Worm (Caenorhabditis elegans) whole organism, young adult: ENCODE data around the gene R02D5.3.

Experiments
- B0035.1 ChIP-seq: sonication (generic microtip); optimal IDR thresholded peaks from 2 replicates; lab custom pipeline; 2016; ENCODE audit warnings: missing genetic modification characterization, mild to moderate bottlenecking, missing compliant biosample characterization, missing genotype, missing genetic modification reagents
- B0261.1 ChIP-seq: sonication (generic microtip); optimal IDR thresholded peaks from 2 replicates; lab custom pipeline; 2016; ENCODE audit warnings: mild to moderate bottlenecking, missing genetic modification characterization, moderate library complexity, missing compliant biosample characterization
- B0336.3 ChIP-seq: fragments of 200-800 bp; sonication (Bioruptor generic); IDR thresholded peaks from 2 replicates; pipeline ENCODE4 v1.3.6; 2022; ENCODE audit warnings: missing genetic modification characterization, missing compliant biosample characterization
- F10E7.11 ChIP-seq: sonication (generic microtip); optimal IDR thresholded peaks from 2 replicates; lab custom pipeline; 2017; ENCODE audit warnings: mild to moderate bottlenecking, missing genetic modification characterization, moderate library complexity, missing compliant biosample characterization
- K12H6.12 ChIP-seq: fragments of 200-800 bp; sonication (Bioruptor generic); optimal IDR thresholded peaks from 2 replicates; lab custom pipeline; 2018; ENCODE audit warnings: mild to moderate bottlenecking, missing genetic modification characterization, missing compliant biosample characterization
- Y56A3A.18 ChIP-seq: fragments of 200-800 bp; sonication (Bioruptor generic); IDR thresholded peaks from 2 replicates; pipeline ENCODE4 v1.3.6; 2022; ENCODE audit warnings: missing genetic modification reagents, missing genetic modification characterization, missing compliant biosample characterization
- Y67H2A.10 ChIP-seq: fragments of 200-800 bp; sonication (Bioruptor generic); conservative IDR thresholded peaks from 2 replicates; pipeline ENCODE4 v1.3.6; 2022; ENCODE audit warnings: missing genetic modification reagents, missing genetic modification characterization, missing compliant biosample characterization
- Y95B8A.8 ChIP-seq: fragments of 200-800 bp; sonication (Bioruptor generic); IDR thresholded peaks from 2 replicates; pipeline ENCODE4 v1.3.6; 2022; ENCODE audit warnings: missing genetic modification reagents, missing genetic modification characterization, missing compliant biosample characterization
- ama-1 ChIP-seq, 3 experiments: fragments of 150-350 bp in 1 of 3; sonication (generic microtip) in 2 of 3; optimal IDR thresholded peaks; 2 replicates each; lab custom pipeline; 2014 to 2018; ENCODE audit warnings: missing biosample characterization in 2 of 3, missing genetic modification characterization in 2 of 3, missing genetic modification reagents in 2 of 3
- athp-1 ChIP-seq: sonication (generic microtip); optimal IDR thresholded peaks from 2 replicates; lab custom pipeline; 2017; ENCODE audit warnings: mild to moderate bottlenecking, missing genetic modification characterization, missing compliant biosample characterization
- attf-6 ChIP-seq: fragments of 200-800 bp; sonication (Bioruptor generic); IDR thresholded peaks from 2 replicates; pipeline ENCODE4 v1.3.6; 2022; ENCODE audit warnings: missing genetic modification reagents, missing genetic modification characterization, missing compliant biosample characterization
- cebp-1 ChIP-seq, 2 experiments: fragments of 200-800 bp in 1 of 2; sonication (Bioruptor generic) in 1 of 2; sonication (generic microtip) in 1 of 2; IDR thresholded peaks in 1 of 2; optimal IDR thresholded peaks in 1 of 2; 2 replicates each; pipeline versions ENCODE4 v1.3.6 to Lab custom; 2017 to 2022; ENCODE audit warnings: missing compliant biosample characterization in 2 of 2, missing genetic modification characterization in 2 of 2, mild to moderate bottlenecking in 1 of 2, missing genetic modification reagents in 1 of 2, moderate library complexity in 1 of 2
- ceh-27 ChIP-seq: fragments of 200-800 bp; sonication (Bioruptor generic); optimal IDR thresholded peaks from 2 replicates; lab custom pipeline; 2018; ENCODE audit warnings: mild to moderate bottlenecking, missing genetic modification characterization, moderate library complexity, missing compliant biosample characterization
- dpff-1 ChIP-seq: sonication (generic microtip); optimal IDR thresholded peaks from 2 replicates; lab custom pipeline; 2017; ENCODE audit warnings: mild to moderate bottlenecking, missing genetic modification characterization, missing compliant biosample characterization
- dpl-1 ChIP-seq: fragments of 150-350 bp; optimal IDR thresholded peaks from 2 replicates; lab custom pipeline; 2014; ENCODE audit warnings: missing biosample characterization, missing genetic modification reagents, missing genetic modification characterization
- fkh-3 ChIP-seq: sonication (generic microtip); optimal IDR thresholded peaks from 2 replicates; lab custom pipeline; 2016; ENCODE audit warnings: mild to moderate bottlenecking, missing genetic modification characterization, missing compliant biosample characterization
- gei-17 ChIP-seq: fragments of 200-800 bp; sonication (Bioruptor generic); optimal IDR thresholded peaks from 2 replicates; lab custom pipeline; 2018; ENCODE audit warnings: mild to moderate bottlenecking, missing genetic modification characterization, missing compliant biosample characterization
- hmg-1.2 ChIP-seq: fragments of 200-800 bp; sonication (Bioruptor generic); IDR thresholded peaks from 2 replicates; pipeline ENCODE4 v1.3.6; 2022; ENCODE audit warnings: missing genetic modification reagents, missing genetic modification characterization, missing compliant biosample characterization
- hsf-1 ChIP-seq: fragments of 200-800 bp; sonication (Bioruptor generic); IDR thresholded peaks from 2 replicates; pipeline ENCODE4 v1.3.6; 2022; ENCODE audit warnings: missing genetic modification reagents, missing genetic modification characterization, missing compliant biosample characterization
- let-526 ChIP-seq: fragments of 200-800 bp; sonication (Bioruptor generic); IDR thresholded peaks from 2 replicates; pipeline ENCODE4 v1.3.6; 2022; ENCODE audit warnings: missing genetic modification reagents, missing genetic modification characterization, missing compliant biosample characterization
- madf-6 ChIP-seq: fragments of 200-800 bp; sonication (Bioruptor generic); IDR thresholded peaks from 2 replicates; pipeline ENCODE4 v1.3.6; 2022; ENCODE audit warnings: missing genetic modification reagents, missing genetic modification characterization, missing compliant biosample characterization
- madf-8 ChIP-seq: fragments of 200-800 bp; sonication (Bioruptor generic); conservative IDR thresholded peaks from 2 replicates; pipeline ENCODE4 v1.3.6; 2022; ENCODE audit warnings: missing genetic modification reagents, missing genetic modification characterization, missing compliant biosample characterization
- mcd-1 ChIP-seq: fragments of 200-800 bp; sonication (Bioruptor generic); IDR thresholded peaks from 2 replicates; pipeline ENCODE4 v1.3.6; 2022; ENCODE audit warnings: missing genetic modification reagents, missing genetic modification characterization, missing compliant biosample characterization
- mel-28 ChIP-seq: sonication (generic microtip); optimal IDR thresholded peaks from 2 replicates; lab custom pipeline; 2016; ENCODE audit warnings: borderline replicate concordance, mild to moderate bottlenecking, missing genetic modification characterization, missing compliant biosample characterization
- mes-4 ChIP-seq: sonication (generic microtip); optimal IDR thresholded peaks from 2 replicates; lab custom pipeline; 2016; ENCODE audit warnings: missing genotype, missing genetic modification characterization, missing compliant biosample characterization
- mxl-1 ChIP-seq: sonication (generic microtip); optimal IDR thresholded peaks from 2 replicates; lab custom pipeline; 2016; ENCODE audit warnings: missing genetic modification characterization, missing compliant biosample characterization
- nfya-1 ChIP-seq: sonication (generic microtip); optimal IDR thresholded peaks from 2 replicates; lab custom pipeline; 2017; ENCODE audit warnings: antibody characterized with exemption, missing compliant biosample characterization, missing genetic modification characterization, borderline replicate concordance; ENCODE audit not compliant: insufficient read depth
- nfya-2 ChIP-seq: fragments of 200-800 bp; sonication (Bioruptor generic); IDR thresholded peaks from 2 replicates; pipeline ENCODE4 v1.3.6; 2022; ENCODE audit warnings: missing genetic modification reagents, missing genetic modification characterization, missing compliant biosample characterization
- nfyb-1 ChIP-seq: fragments of 200-800 bp; sonication (Bioruptor generic); IDR thresholded peaks from 2 replicates; pipeline ENCODE4 v1.3.6; 2022; ENCODE audit warnings: missing genetic modification reagents, missing genetic modification characterization, missing compliant biosample characterization
- nhr-120 ChIP-seq: fragments of 200-800 bp; sonication (Bioruptor generic); IDR thresholded peaks from 2 replicates; pipeline ENCODE4 v1.3.6; 2022; ENCODE audit warnings: missing genetic modification characterization, missing compliant biosample characterization
- nhr-90 ChIP-seq: sonication (generic microtip); optimal IDR thresholded peaks from 2 replicates; lab custom pipeline; 2016; ENCODE audit warnings: missing genotype, mild to moderate bottlenecking, missing genetic modification characterization, missing compliant biosample characterization
- pha-4 ChIP-seq: fragments of 150-350 bp; sonication (generic microtip); optimal IDR thresholded peaks from 2 replicates; lab custom pipeline; 2014; ENCODE audit warnings: missing biosample characterization, missing genetic modification reagents, missing genetic modification characterization
- sdz-38 ChIP-seq: sonication (generic microtip); optimal IDR thresholded peaks from 2 replicates; lab custom pipeline; 2016; ENCODE audit warnings: missing genotype, missing genetic modification characterization, missing compliant biosample characterization
- snpc-1.3 ChIP-seq: sonication (generic microtip); optimal IDR thresholded peaks from 2 replicates; lab custom pipeline; 2017; ENCODE audit warnings: missing genetic modification characterization, mild to moderate bottlenecking, missing compliant biosample characterization, antibody characterized with exemption, moderate library complexity, missing genotype, missing genetic modification reagents; ENCODE audit not compliant: insufficient read depth
- snpc-4 ChIP-seq, 5 experiments: fragments of 150-350 bp in 1 of 5; sonication (generic microtip) in 4 of 5; optimal IDR thresholded peaks; 2 replicates each; lab custom pipeline; 2014 to 2018; ENCODE audit warnings: missing genetic modification characterization in 5 of 5, missing biosample characterization in 3 of 5, antibody characterized with exemption in 2 of 5, mild to moderate bottlenecking in 2 of 5, missing compliant biosample characterization in 2 of 5, missing genotype in 2 of 5, moderate library complexity in 2 of 5, missing genetic modification reagents in 1 of 5
- somi-1 ChIP-seq: fragments of 200-800 bp; sonication (Bioruptor generic); optimal IDR thresholded peaks from 2 replicates; lab custom pipeline; 2018; ENCODE audit warnings: mild to moderate bottlenecking, missing genetic modification characterization, missing compliant biosample characterization
- unc-130 ChIP-seq: sonication (generic microtip); optimal IDR thresholded peaks from 2 replicates; lab custom pipeline; 2016; ENCODE audit warnings: missing genetic modification reagents, missing genetic modification characterization, missing compliant biosample characterization
- xnd-1 ChIP-seq: sonication (generic microtip); optimal IDR thresholded peaks from 2 replicates; lab custom pipeline; 2016; ENCODE audit warnings: missing genotype, missing genetic modification reagents, missing genetic modification characterization, missing compliant biosample characterization
- zfh-2 ChIP-seq: fragments of 200-800 bp; sonication (Bioruptor generic); conservative IDR thresholded peaks from 2 replicates; pipeline ENCODE4 v1.3.6; 2022; ENCODE audit warnings: missing genetic modification reagents, missing genetic modification characterization, missing compliant biosample characterization
- ztf-26 ChIP-seq: sonication (generic microtip); optimal IDR thresholded peaks from 2 replicates; lab custom pipeline; 2017; ENCODE audit warnings: missing genetic modification characterization, missing compliant biosample characterization
- ztf-28 ChIP-seq: fragments of 200-800 bp; sonication (Bioruptor generic); IDR thresholded peaks from 2 replicates; pipeline ENCODE4 v1.3.6; 2022; ENCODE audit warnings: missing genetic modification reagents, missing genetic modification characterization, missing compliant biosample characterization

The R02D5.3 gene

DNA sequence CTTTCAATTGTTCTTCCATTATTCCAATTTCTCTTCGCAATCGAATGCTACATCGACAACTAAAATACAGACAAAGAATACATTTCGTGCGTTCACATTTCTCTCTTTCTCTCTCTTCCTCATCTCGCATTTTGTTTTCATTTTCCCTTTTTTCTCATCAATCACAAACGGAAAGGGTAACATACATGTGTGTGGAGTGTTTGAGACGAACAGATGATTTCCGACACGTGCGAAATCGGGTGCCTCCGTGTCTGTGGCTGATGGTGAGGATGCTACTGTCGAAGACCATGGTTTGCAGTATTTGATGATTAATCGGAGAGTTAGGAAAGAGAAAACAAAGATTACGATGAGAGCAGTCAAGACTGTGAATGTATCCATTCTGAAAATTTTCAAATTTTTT, 27.8 kb downstream of the R02D5.3 start, which contains the start of gene R02D5.9:
R02D5.9 (minus strand) TSS at position 378 of the 400 bp plus-strand sequence.
- TF ChIP-seq nhr-120 (GFP tag; lab: Robert Waterston, UW) (no peak), B0035.1 (tag; lab: Kevin White, UChicago) (no peak)

DNA sequence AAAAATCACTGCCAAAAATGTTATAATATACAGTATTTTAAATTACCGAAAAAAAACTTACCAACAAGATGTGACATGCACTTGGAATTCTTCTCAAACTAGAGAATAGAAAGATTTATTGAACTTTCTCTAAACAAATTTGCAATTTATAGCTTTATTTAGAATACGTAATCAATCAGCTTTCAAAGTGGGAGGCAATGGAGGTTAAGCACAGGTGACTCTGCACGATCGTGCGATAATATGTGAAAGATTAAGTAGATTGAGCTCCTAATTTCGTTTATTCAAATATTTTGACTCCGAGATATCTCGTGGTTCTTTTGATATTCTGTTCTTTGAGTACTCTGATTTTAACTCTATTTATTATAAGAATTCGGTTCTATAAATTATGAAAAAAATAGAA, 35.0 kb downstream of the R02D5.3 start, which contains the start of gene R02D5.6:
R02D5.6 (minus strand) TSS at position 101 of the 400 bp plus-strand sequence.
- TF ChIP-seq snpc-4 (GFP tag; optimal IDR thresholded peaks at IDR 0.05; lab: Kevin White, UChicago) (no peak), snpc-4 (tag; optimal IDR thresholded peaks at IDR 0.05; lab: Kevin White, UChicago) (no peak), F10E7.11 (tag; lab: Kevin White, UChicago) (no peak), pha-4 (tag; lab: Kevin White, UChicago) (no peak), B0261.1 (no peak), Y67H2A.10 (GFP tag; lab: Robert Waterston, UW) (no peak), dpl-1 (GFP tag; lab: Kevin White, UChicago) (no peak), zfh-2 (GFP tag; lab: Robert Waterston, UW) (no peak), mcd-1 (GFP tag; lab: Robert Waterston, UW) (no peak), ztf-26 (no peak), ceh-27 (GFP tag; lab: Kevin White, UChicago) (no peak), B0336.3 (no peak), nfya-1 (no peak), hsf-1 (no peak), xnd-1 (tag; lab: Kevin White, UChicago) (no peak), athp-1 (tag; lab: Kevin White, UChicago) (no peak), hmg-1.2 (no peak), mel-28 (tag; lab: Kevin White, UChicago) (no peak)

- TF ChIP-seq mcd-1 (GFP tag; lab: Robert Waterston, UW) (no peak), dpl-1 (GFP tag; lab: Kevin White, UChicago) (no peak), ama-1 (optimal IDR thresholded peaks at IDR 0.05; lab: Kevin White, UChicago) (no peak), ama-1 (GFP tag; optimal IDR thresholded peaks at IDR 0.05; lab: Kevin White, UChicago) (no peak), attf-6 (GFP tag; lab: Robert Waterston, UW) (no peak), gei-17 (no peak), somi-1 (no peak)
Observed at ce11 chrV:14519268-14519667, 36.3 kb downstream of the R02D5.3 start, which contains the start of gene R02D5.8. R02D5.8 (minus strand) TSS chrV:14519368.

DNA sequence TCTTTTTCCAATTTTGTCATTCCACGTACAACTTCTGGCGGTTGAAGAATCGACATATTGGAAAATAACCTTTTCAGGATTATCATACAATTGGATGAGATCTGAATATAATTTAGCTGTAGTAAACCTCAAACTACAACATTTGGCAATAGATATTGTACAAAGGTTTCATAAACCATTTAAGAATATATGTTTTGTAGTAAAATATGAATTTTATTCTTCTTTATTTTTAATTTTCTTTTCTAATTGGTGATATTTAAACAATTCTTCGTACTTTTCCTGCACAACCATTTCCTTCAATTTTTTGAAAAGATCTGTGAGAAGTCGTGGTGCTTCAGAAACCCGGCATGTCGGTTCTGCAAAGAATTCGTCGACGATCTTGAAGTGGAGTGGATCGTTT, 38.0 kb downstream of the R02D5.3 start, which contains the start of gene C53A5.17:
C53A5.17 (minus strand) TSS at position 101 of the 400 bp plus-strand sequence.
- TF ChIP-seq Y56A3A.18 (no peak), fkh-3 (no peak), gei-17 (no peak), nfyb-1 (GFP tag; lab: Robert Waterston, UW) (no peak), K12H6.12 (tag; lab: Kevin White, UChicago) (no peak), madf-6 (GFP tag; lab: Robert Waterston, UW) (no peak)

ce11 chrV:14522514-14522913, 39.6 kb downstream of the R02D5.3 start, which contains the start of gene C53A5.16:
C53A5.16 (minus strand) TSS chrV:14522614.
- TF ChIP-seq Y56A3A.18, result no peak
- no peak for TF ChIP-seq cebp-1 (GFP tag; IDR thresholded peaks at IDR 0.05; lab: Robert Waterston, UW)
- TF ChIP-seq cebp-1 (tag; optimal IDR thresholded peaks at IDR 0.05; lab: Kevin White, UChicago), result no peak
- TF ChIP-seq nfya-2 (GFP tag; lab: Robert Waterston, UW), result no peak
- no peak for TF ChIP-seq nhr-90 (tag; lab: Kevin White, UChicago)
- no peak for TF ChIP-seq dpff-1 (tag; lab: Kevin White, UChicago)
- no peak for TF ChIP-seq Y95B8A.8 (GFP tag; lab: Robert Waterston, UW)
- no peak for TF ChIP-seq madf-6 (GFP tag; lab: Robert Waterston, UW)
- TF ChIP-seq unc-130 (GFP tag; lab: Kevin White, UChicago), result no peak
- TF ChIP-seq let-526 (GFP tag; lab: Robert Waterston, UW), result no peak
- no peak for TF ChIP-seq ama-1 (optimal IDR thresholded peaks at IDR 0.05; lab: Kevin White, UChicago)
- no peak for TF ChIP-seq ama-1 (GFP tag; optimal IDR thresholded peaks at IDR 0.05; lab: Kevin White, UChicago)
- no peak for TF ChIP-seq snpc-1.3 (tag; lab: Kevin White, UChicago)
- no peak for TF ChIP-seq nhr-120 (GFP tag; lab: Robert Waterston, UW)
- TF ChIP-seq mes-4 (tag; lab: Kevin White, UChicago), result no peak
- TF ChIP-seq sdz-38 (tag; lab: Kevin White, UChicago), result no peak
- no peak for TF ChIP-seq madf-8 (GFP tag; lab: Robert Waterston, UW)
- TF ChIP-seq ztf-28 (GFP tag; lab: Robert Waterston, UW), result no peak
- no peak for TF ChIP-seq fkh-3
- no peak for TF ChIP-seq mxl-1
